Fruit fly (Drosophila melanogaster): Measurements from ENCODE around the gene Inx6.
"Not testable (repeated sequence)": the region's sequence is repeated elsewhere in the genome, so short reads cannot be mapped to it uniquely, and the experiment has no call there.

The Inx6 gene

DNA sequence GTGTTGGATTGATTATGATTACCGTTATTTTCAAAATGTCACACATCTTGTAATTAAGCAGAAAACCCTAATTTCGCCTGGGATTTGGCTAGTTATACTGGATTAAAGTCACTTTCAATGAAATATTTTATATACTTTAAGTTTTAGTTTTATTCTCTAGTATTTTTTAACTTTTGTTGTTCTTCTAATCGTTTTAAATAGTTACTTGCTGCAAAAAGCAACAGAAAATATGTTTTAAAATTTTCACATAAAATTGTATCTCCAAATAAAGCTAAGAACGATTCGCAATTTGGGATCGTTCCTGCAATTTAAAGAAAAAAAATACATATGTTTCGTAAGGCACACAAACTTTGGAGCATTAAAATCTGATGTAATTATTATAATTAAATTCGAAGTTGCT, at the start of gene Inx6:
Gene Inx6 (minus strand): TSS at position 101 of the 400 bp plus-strand sequence.
- TF ChIP-seq jim (GFP tag; optimal IDR thresholded peaks at IDR 0.05) (no peak), dsf (GFP tag; optimal IDR thresholded peaks at IDR 0.05; ENCODE audit: borderline replicate concordance) (no peak), Dif (GFP tag; optimal IDR thresholded peaks at IDR 0.05; ENCODE audit: partially characterized antibody) (no peak), Hr78 (GFP tag; optimal IDR thresholded peaks at IDR 0.05) (no peak), HLH106 (tag; optimal IDR thresholded peaks at IDR 0.05) (no peak), Hr83 (GFP tag; optimal IDR thresholded peaks at IDR 0.05; ENCODE audit: poor library complexity, severe bottlenecking) (no peak), Sp1 (GFP tag; optimal IDR thresholded peaks at IDR 0.05) (no peak), CG32264 (GFP tag; optimal IDR thresholded peaks at IDR 0.05) (no peak), dl (GFP tag; optimal IDR thresholded peaks at IDR 0.05; ENCODE audit: insufficient read depth in 1 of 2, partially characterized antibody in 2 of 2) (no peak), N (GFP tag; optimal IDR thresholded peaks at IDR 0.05) (no peak), Dfd (GFP tag; optimal IDR thresholded peaks at IDR 0.05) (no peak), Abd-B (GFP tag; optimal IDR thresholded peaks at IDR 0.05) (no peak), h (GFP tag; optimal IDR thresholded peaks at IDR 0.05) (no peak), rgr (GFP tag; optimal IDR thresholded peaks at IDR 0.05) (no peak), Hnf4 (GFP tag; optimal IDR thresholded peaks at IDR 0.05) (no peak), psq (GFP tag; optimal IDR thresholded peaks at IDR 0.05) (no peak), Rel (GFP tag; optimal IDR thresholded peaks at IDR 0.05) (no peak), Rel (tag; optimal IDR thresholded peaks at IDR 0.05) (no peak)

dm6 chrX:20258939-20259338, 10.6 kb downstream of the Inx6 start, which contains the start of gene CG42577:
Gene CG42577 (plus strand): TSS chrX:20259239.
- not testable (repeated sequence) for TF ChIP-seq Dif (GFP tag; optimal IDR thresholded peaks at IDR 0.05; ENCODE audit: partially characterized antibody); dl (GFP tag; optimal IDR thresholded peaks at IDR 0.05; ENCODE audit: insufficient read depth in 1 of 2, partially characterized antibody in 2 of 2); Abd-B (GFP tag; optimal IDR thresholded peaks at IDR 0.05)

dm6 chrX:20256849-20257590, 12.5 kb downstream of the Inx6 start, which contains the start of gene CG17065:
Gene CG17065 (minus strand): TSS chrX:20257199.
- TF ChIP-seq sv (GFP tag; optimal IDR thresholded peaks at IDR 0.05) (peak; percentile 6), HLH106 (tag; optimal IDR thresholded peaks at IDR 0.05) (peak; percentile 55), woc (GFP tag; optimal IDR thresholded peaks at IDR 0.05) (peak; percentile 90), foxo (GFP tag; optimal IDR thresholded peaks at IDR 0.05) (peak in 1 of 2 experiments; percentile 15), Myc (optimal IDR thresholded peaks at IDR 0.05) (peak; percentile 99), pan (optimal IDR thresholded peaks at IDR 0.05) (no peak), ey (GFP tag; optimal IDR thresholded peaks at IDR 0.05) (no peak), dmrt93B (GFP tag; optimal IDR thresholded peaks at IDR 0.05) (peak; percentile 5), Dif (GFP tag; optimal IDR thresholded peaks at IDR 0.05; ENCODE audit: partially characterized antibody) (peak; percentile 39), Sp1 (GFP tag; optimal IDR thresholded peaks at IDR 0.05) (peak; percentile 24), h (GFP tag; optimal IDR thresholded peaks at IDR 0.05) (peak; percentile 25), rgr (GFP tag; optimal IDR thresholded peaks at IDR 0.05) (peak; percentile 5), CG9705 (GFP tag; optimal IDR thresholded peaks at IDR 0.05) (peak; percentile 10), Abd-B (GFP tag; optimal IDR thresholded peaks at IDR 0.05) (no peak)

dm6 chrX:20255977-20256376, 13.6 kb downstream of the Inx6 start:
- TF ChIP-seq lola (GFP tag; optimal IDR thresholded peaks at IDR 0.05) (no peak), Vsx2 (GFP tag; optimal IDR thresholded peaks at IDR 0.05; ENCODE audit: partially characterized antibody) (no peak), pan (optimal IDR thresholded peaks at IDR 0.05) (no peak), OdsH (GFP tag; optimal IDR thresholded peaks at IDR 0.05) (no peak), dsf (GFP tag; optimal IDR thresholded peaks at IDR 0.05; ENCODE audit: borderline replicate concordance) (no peak), Dif (GFP tag; optimal IDR thresholded peaks at IDR 0.05; ENCODE audit: partially characterized antibody) (no peak), woc (GFP tag; optimal IDR thresholded peaks at IDR 0.05) (no peak), usp (GFP tag; optimal IDR thresholded peaks at IDR 0.05) (no peak), Hr78 (GFP tag; optimal IDR thresholded peaks at IDR 0.05) (no peak), sage (GFP tag; optimal IDR thresholded peaks at IDR 0.05) (no peak), GATAd (GFP tag; optimal IDR thresholded peaks at IDR 0.05) (no peak), CG9705 (GFP tag; optimal IDR thresholded peaks at IDR 0.05) (no peak)

Data from whole organism, wandering third instar larva.